Fruit fly (Drosophila melanogaster) whole organism, pupa: ENCODE data around the gene Dbct.

Source experiments
- CG10348 ChIP-seq: fragments of 200-800 bp; sonication (Bioruptor generic); IDR thresholded peaks from 2 replicates; pipeline ENCODE4 v1.3.6; 2022; ENCODE audit warnings: missing biosample characterization, missing genetic modification characterization
- CG12605 ChIP-seq: fragments of 200-800 bp; sonication (Bioruptor generic); IDR thresholded peaks from 2 replicates; pipeline ENCODE4 v1.3.6; 2022; ENCODE audit warnings: missing biosample characterization, missing genetic modification characterization
- CG13204 ChIP-seq: fragments of 200-800 bp; sonication (Bioruptor generic); optimal IDR thresholded peaks from 2 replicates; lab custom pipeline; 2018; ENCODE audit warnings: missing biosample characterization, mild to moderate bottlenecking, missing genetic modification characterization, moderate library complexity
- CG14655 ChIP-seq: fragments of 200-800 bp; sonication (Bioruptor generic); optimal IDR thresholded peaks from 3 replicates; lab custom pipeline; 2017; ENCODE audit warnings: mild to moderate bottlenecking, missing biosample characterization, missing genetic modification reagents, missing genetic modification characterization
- CG15710 ChIP-seq: fragments of 200-800 bp; sonication (Bioruptor generic); optimal IDR thresholded peaks from 2 replicates; lab custom pipeline; 2018; ENCODE audit warnings: missing biosample characterization, mild to moderate bottlenecking, missing genetic modification characterization, moderate library complexity
- CG17806 ChIP-seq: fragments of 200-800 bp; sonication (Bioruptor generic); optimal IDR thresholded peaks from 2 replicates; lab custom pipeline; 2018; ENCODE audit warnings: missing biosample characterization, mild to moderate bottlenecking, missing genetic modification characterization, moderate library complexity
- CG32121 ChIP-seq: fragments of 200-800 bp; sonication (Bioruptor generic); IDR thresholded peaks from 2 replicates; pipeline ENCODE4 v1.3.6; 2022; ENCODE audit warnings: missing biosample characterization, missing genetic modification characterization
- CG34367 ChIP-seq: fragments of 200-800 bp; sonication (Bioruptor generic); optimal IDR thresholded peaks from 2 replicates; lab custom pipeline; 2018; ENCODE audit warnings: missing biosample characterization, mild to moderate bottlenecking, missing genetic modification characterization
- CG4496 ChIP-seq: fragments of 200-800 bp; sonication (Bioruptor generic); IDR thresholded peaks from 3 replicates; pipeline ENCODE4 v1.3.6; 2022; ENCODE audit warnings: missing biosample characterization, missing genetic modification characterization
- CG8159 ChIP-seq: fragments of 200-800 bp; sonication (Bioruptor generic); optimal IDR thresholded peaks from 3 replicates; lab custom pipeline; 2018; ENCODE audit warnings: missing biosample characterization, mild to moderate bottlenecking, missing genetic modification characterization, moderate library complexity
- CG8301 ChIP-seq: fragments of 200-800 bp; sonication (Bioruptor generic); optimal IDR thresholded peaks from 2 replicates; lab custom pipeline; 2018; ENCODE audit warnings: missing biosample characterization, mild to moderate bottlenecking, missing genetic modification characterization
- CG9948 ChIP-seq: fragments of 200-800 bp; sonication (Bioruptor generic); optimal IDR thresholded peaks from 2 replicates; lab custom pipeline; 2018; ENCODE audit warnings: missing biosample characterization, mild to moderate bottlenecking, missing genetic modification characterization, moderate library complexity
- D1 ChIP-seq: fragments of 200-800 bp; sonication (Bioruptor generic); optimal IDR thresholded peaks from 2 replicates; lab custom pipeline; 2018; ENCODE audit warnings: missing biosample characterization, mild to moderate bottlenecking, missing genetic modification characterization, moderate library complexity
- EcR ChIP-seq: fragments of 200-800 bp; sonication (Bioruptor generic); optimal IDR thresholded peaks from 3 replicates; lab custom pipeline; 2019; ENCODE audit warnings: missing biosample characterization, missing genetic modification characterization, mild to moderate bottlenecking, moderate library complexity, missing genetic modification reagents
- Ets98B ChIP-seq: fragments of 200-800 bp; sonication (Bioruptor generic); IDR thresholded peaks from 2 replicates; pipeline ENCODE4 v1.3.6; 2022; ENCODE audit warnings: missing biosample characterization, missing genetic modification characterization
- Pif1A ChIP-seq: fragments of 200-800 bp; sonication (Bioruptor generic); optimal IDR thresholded peaks from 3 replicates; lab custom pipeline; 2016; ENCODE audit warnings: missing biosample characterization, missing genetic modification characterization
- Pif1B ChIP-seq: fragments of 200-800 bp; sonication (Bioruptor generic); optimal IDR thresholded peaks from 3 replicates; lab custom pipeline; 2016; ENCODE audit warnings: missing biosample characterization, missing genetic modification characterization
- Snoo ChIP-seq: fragments of 200-800 bp; sonication (Bioruptor generic); optimal IDR thresholded peaks from 3 replicates; lab custom pipeline; 2017; ENCODE audit warnings: missing biosample characterization, mild to moderate bottlenecking, missing genetic modification characterization, inconsistent platforms
- fd96Ca ChIP-seq: fragments of 200-800 bp; sonication (Bioruptor generic); IDR thresholded peaks from 3 replicates; pipeline ENCODE4 v1.3.6; 2022; ENCODE audit warnings: missing biosample characterization, missing genetic modification characterization
- gl ChIP-seq: fragments of 200-800 bp; sonication (Bioruptor generic); optimal IDR thresholded peaks from 2 replicates; lab custom pipeline; 2018; ENCODE audit warnings: missing biosample characterization, mild to moderate bottlenecking, missing genetic modification characterization
- rn ChIP-seq: fragments of 200-800 bp; sonication (Bioruptor generic); IDR thresholded peaks from 2 replicates; pipeline ENCODE4 v1.3.6; 2022; ENCODE audit warnings: missing biosample characterization, missing genetic modification characterization

Gene Dbct

DNA sequence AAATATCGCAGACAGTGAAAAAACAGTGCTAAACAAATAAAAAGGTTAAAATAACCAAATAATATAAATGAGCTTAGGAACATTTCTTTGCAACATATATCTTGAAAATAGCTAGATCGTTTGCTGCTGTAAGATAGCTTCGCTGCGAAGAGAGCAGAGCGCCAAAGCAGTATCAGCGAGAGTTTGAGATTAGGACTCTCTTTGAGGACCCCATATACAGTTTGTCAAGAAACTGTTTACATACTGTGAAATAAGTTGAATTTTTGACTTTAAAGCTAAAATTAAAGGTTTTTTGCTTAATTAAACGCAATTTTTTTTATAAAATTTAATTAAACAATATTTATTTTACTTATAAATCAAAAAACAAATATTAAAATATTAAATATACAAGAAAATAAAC, 9.3 kb upstream of the Dbct start:
- TF ChIP-seq CG4496 (GFP tag; lab: Robert Waterston, UW): no peak
- TF ChIP-seq CG15710 (tag; lab: Kevin White, UChicago): no peak
- no peak for TF ChIP-seq CG8301 (tag; lab: Kevin White, UChicago)

DNA sequence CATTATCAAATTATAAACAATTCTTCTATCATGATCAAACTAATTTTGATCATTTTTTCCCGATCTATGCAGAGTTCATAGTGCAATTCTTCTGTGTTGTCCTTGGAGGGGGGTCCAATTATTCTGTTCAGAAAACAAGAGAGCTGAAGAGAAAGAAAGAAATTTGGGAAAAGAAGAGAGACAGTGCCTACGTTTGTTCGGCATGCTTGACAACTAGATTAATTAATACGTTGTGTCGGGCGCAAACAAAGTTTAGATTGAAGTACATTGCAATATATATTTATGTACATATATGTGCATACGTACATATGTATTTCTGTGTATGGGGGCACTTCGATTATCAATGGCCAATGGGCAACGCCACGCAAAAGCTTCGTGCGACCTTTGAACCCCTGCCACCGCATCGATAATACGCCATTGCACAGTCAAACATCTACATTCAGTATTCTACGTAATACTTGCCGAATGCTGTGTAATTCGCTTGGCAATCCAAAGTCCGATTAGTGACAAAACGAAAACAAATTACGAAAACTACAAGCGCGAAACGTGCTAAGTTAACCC, 8.3 kb upstream of the Dbct start:
- TF ChIP-seq fd96Ca (GFP tag; lab: Robert Waterston, UW): no peak
- no peak for TF ChIP-seq CG34367 (tag; lab: Kevin White, UChicago)
- no peak for TF ChIP-seq CG10348
- no peak for TF ChIP-seq EcR (GFP tag; lab: Kevin White, UChicago)
- TF ChIP-seq gl (tag; lab: Kevin White, UChicago): peak; percentile 29
- TF ChIP-seq CG9948: no peak
- no peak for TF ChIP-seq CG8301 (tag; lab: Kevin White, UChicago)
- peak; percentile 26; the same call in 1 of the 2 replicates for TF ChIP-seq CG12605 (GFP tag; lab: Robert Waterston, UW)
- no peak for TF ChIP-seq CG8159 (tag; lab: Kevin White, UChicago)
- TF ChIP-seq Pif1A (GFP tag; lab: Kevin White, UChicago): no peak
- no peak for TF ChIP-seq CG4496 (GFP tag; lab: Robert Waterston, UW)
- TF ChIP-seq Ets98B (GFP tag; lab: Robert Waterston, UW): peak; percentile 26; the same call in 1 of the 2 replicates
- no peak for TF ChIP-seq CG15710 (tag; lab: Kevin White, UChicago)
- TF ChIP-seq rn (GFP tag; lab: Robert Waterston, UW): no peak
- no peak for TF ChIP-seq CG13204 (GFP tag; lab: Kevin White, UChicago)
- TF ChIP-seq CG17806 (tag; lab: Kevin White, UChicago): no peak
- TF ChIP-seq CG14655: no peak

dm6 chrX:15078394-15078793, 7.5 kb upstream of the Dbct start:
- no peak for TF ChIP-seq EcR (GFP tag; lab: Kevin White, UChicago)
- TF ChIP-seq CG17806 (tag; lab: Kevin White, UChicago): no peak
- TF ChIP-seq fd96Ca (GFP tag; lab: Robert Waterston, UW): no peak
- no peak for TF ChIP-seq Ets98B (GFP tag; lab: Robert Waterston, UW)
- no peak for TF ChIP-seq Pif1B (GFP tag; lab: Kevin White, UChicago)
- no peak for TF ChIP-seq CG32121 (GFP tag; lab: Robert Waterston, UW)
- no peak for TF ChIP-seq D1 (tag; lab: Kevin White, UChicago)
- TF ChIP-seq CG12605 (GFP tag; lab: Robert Waterston, UW): peak; percentile 12; the same call in 1 of the 2 replicates
- TF ChIP-seq gl (tag; lab: Kevin White, UChicago): peak; percentile 46
- TF ChIP-seq Snoo: no peak
- TF ChIP-seq CG34367 (tag; lab: Kevin White, UChicago): no peak
- TF ChIP-seq CG8159 (tag; lab: Kevin White, UChicago): peak; percentile 11
- no peak for TF ChIP-seq CG9948
- no peak for TF ChIP-seq CG15710 (tag; lab: Kevin White, UChicago)

DNA sequence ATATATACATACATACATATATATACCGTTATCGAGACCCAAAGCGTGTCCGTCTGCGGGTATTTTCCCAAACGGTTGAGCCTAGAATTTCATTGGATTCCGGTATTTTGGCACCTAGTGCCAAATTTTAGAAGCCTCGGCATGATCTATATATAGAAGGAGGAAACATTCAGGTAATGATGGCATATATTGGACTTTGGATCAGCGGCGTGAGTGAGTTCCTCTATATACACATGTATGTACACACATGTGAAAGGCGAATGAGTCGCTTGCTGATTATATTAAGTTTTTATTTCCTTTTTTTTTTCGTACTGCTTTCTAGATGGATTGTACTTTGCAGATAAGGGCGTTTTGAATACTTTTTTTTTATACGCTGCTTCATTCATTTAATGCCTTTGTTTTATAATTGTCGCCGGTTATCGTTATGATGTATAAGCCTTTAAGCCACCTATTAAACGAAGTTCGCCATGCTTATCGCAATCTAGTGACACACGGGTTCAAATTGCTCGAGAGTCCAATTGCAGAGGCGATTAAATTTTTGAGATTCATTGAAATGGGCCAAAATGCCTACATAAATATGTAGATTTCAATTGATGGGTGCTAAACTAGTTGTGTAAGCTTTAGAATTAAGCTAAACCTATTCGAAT, 6.6 kb upstream of the Dbct start:
- peak; percentile 40 for TF ChIP-seq Pif1B (GFP tag; lab: Kevin White, UChicago)
- no peak for TF ChIP-seq CG10348
- no peak for TF ChIP-seq D1 (tag; lab: Kevin White, UChicago)
- peak; percentile 48 for TF ChIP-seq CG14655
- no peak for TF ChIP-seq CG4496 (GFP tag; lab: Robert Waterston, UW)
- TF ChIP-seq CG9948: no peak
- TF ChIP-seq CG17806 (tag; lab: Kevin White, UChicago): no peak
- TF ChIP-seq fd96Ca (GFP tag; lab: Robert Waterston, UW): no peak
- no peak for TF ChIP-seq rn (GFP tag; lab: Robert Waterston, UW)
- peak; percentile 51 for TF ChIP-seq CG13204 (GFP tag; lab: Kevin White, UChicago)
- TF ChIP-seq CG8159 (tag; lab: Kevin White, UChicago): no peak
- TF ChIP-seq CG15710 (tag; lab: Kevin White, UChicago): no peak
- TF ChIP-seq gl (tag; lab: Kevin White, UChicago): peak; percentile 57
- no peak for TF ChIP-seq CG34367 (tag; lab: Kevin White, UChicago)
- peak; percentile 31 for TF ChIP-seq Snoo
- TF ChIP-seq Ets98B (GFP tag; lab: Robert Waterston, UW): 0 out of 2 replicates have a peak, but pooled peaks have one; percentile 9
- peak; percentile 18 for TF ChIP-seq Pif1A (GFP tag; lab: Kevin White, UChicago)
- no peak for TF ChIP-seq EcR (GFP tag; lab: Kevin White, UChicago)

- TF ChIP-seq CG8301 (tag; lab: Kevin White, UChicago) (peak; percentile 14), CG10348 (no peak), CG9948 (no peak), EcR (GFP tag; lab: Kevin White, UChicago) (no peak), CG14655 (no peak), D1 (tag; lab: Kevin White, UChicago) (no peak), CG17806 (tag; lab: Kevin White, UChicago) (no peak), CG34367 (tag; lab: Kevin White, UChicago) (peak; percentile 26), Ets98B (GFP tag; lab: Robert Waterston, UW) (no peak), Pif1A (GFP tag; lab: Kevin White, UChicago) (peak; percentile 13), CG15710 (tag; lab: Kevin White, UChicago) (peak; percentile 24), Pif1B (GFP tag; lab: Kevin White, UChicago) (peak; percentile 25), CG4496 (GFP tag; lab: Robert Waterston, UW) (peak; percentile 50; the same call in 2 of the 3 replicates), CG13204 (GFP tag; lab: Kevin White, UChicago) (peak; percentile 67), gl (tag; lab: Kevin White, UChicago) (peak; percentile 66), CG32121 (GFP tag; lab: Robert Waterston, UW) (no peak), rn (GFP tag; lab: Robert Waterston, UW) (no peak), CG12605 (GFP tag; lab: Robert Waterston, UW) (peak; percentile 62)
- TF ChIP-seq, all 21 proteins: peak for 9
Measured at dm6 chrX:15079945-15080344, 6.0 kb upstream of the Dbct start.
